Worm (Caenorhabditis elegans) whole organism, mixed stage, embryonic: ENCODE data around the gene ugt-55.

Experiments used
- M03D4.4 ChIP-seq: sonication (generic microtip); optimal IDR thresholded peaks from 2 replicates; lab custom pipeline; 2017; ENCODE audit warnings: mild to moderate bottlenecking, missing genetic modification characterization, missing compliant biosample characterization
- bed-3 ChIP-seq: fragments of 200-800 bp; sonication (Bioruptor generic); optimal IDR thresholded peaks from 3 replicates; lab custom pipeline; 2018; ENCODE audit warnings: mild to moderate bottlenecking, missing genetic modification characterization, moderate library complexity, missing compliant biosample characterization
- blmp-1 ChIP-seq: fragments of 150-350 bp; optimal IDR thresholded peaks from 2 replicates; lab custom pipeline; 2014; ENCODE audit warnings: missing biosample characterization, missing genetic modification characterization
- ceh-39 ChIP-seq: fragments of 150-350 bp; optimal IDR thresholded peaks from 2 replicates; lab custom pipeline; 2014; ENCODE audit warnings: missing biosample characterization, missing genetic modification characterization
- ceh-43 ChIP-seq: fragments of 200-800 bp; sonication (Bioruptor generic); optimal IDR thresholded peaks from 2 replicates; lab custom pipeline; 2018; ENCODE audit warnings: mild to moderate bottlenecking, missing genetic modification characterization, moderate library complexity, missing compliant biosample characterization
- ces-1 ChIP-seq: fragments of 150-350 bp; optimal IDR thresholded peaks from 2 replicates; lab custom pipeline; 2014; ENCODE audit warnings: missing biosample characterization, missing genetic modification reagents, missing genetic modification characterization
- cnd-1 ChIP-seq: fragments of 200-800 bp; sonication (Bioruptor generic); optimal IDR thresholded peaks from 2 replicates; lab custom pipeline; 2018; ENCODE audit warnings: mild to moderate bottlenecking, missing genetic modification characterization, missing compliant biosample characterization
- elt-1 ChIP-seq: sonication (generic microtip); optimal IDR thresholded peaks from 2 replicates; lab custom pipeline; 2017; ENCODE audit warnings: missing genetic modification characterization, mild to moderate bottlenecking, missing compliant biosample characterization, antibody characterized with exemption, moderate library complexity, borderline replicate concordance; ENCODE audit not compliant: insufficient read depth
- elt-3 ChIP-seq: fragments of 150-350 bp; optimal IDR thresholded peaks from 2 replicates; lab custom pipeline; 2014; ENCODE audit warnings: missing biosample characterization, missing genetic modification characterization
- flh-1 ChIP-seq: fragments of 200-800 bp; sonication (Bioruptor generic); optimal IDR thresholded peaks from 2 replicates; lab custom pipeline; 2018; ENCODE audit warnings: mild to moderate bottlenecking, missing genetic modification characterization, moderate library complexity, missing compliant biosample characterization
- ham-2 ChIP-seq: fragments of 200-800 bp; sonication (Bioruptor generic); optimal IDR thresholded peaks from 2 replicates; lab custom pipeline; 2018; ENCODE audit warnings: mild to moderate bottlenecking, missing genetic modification characterization, missing compliant biosample characterization
- hlh-1 ChIP-seq: fragments of 150-350 bp; optimal IDR thresholded peaks from 2 replicates; lab custom pipeline; 2014; ENCODE audit warnings: missing biosample characterization, missing genetic modification reagents, missing genetic modification characterization
- lin-13 ChIP-seq: fragments of 150-350 bp; optimal IDR thresholded peaks from 2 replicates; lab custom pipeline; 2014; ENCODE audit warnings: missing biosample characterization, missing genetic modification characterization
- lin-32 ChIP-seq: fragments of 200-800 bp; sonication (Bioruptor generic); optimal IDR thresholded peaks from 2 replicates; lab custom pipeline; 2018; ENCODE audit warnings: mild to moderate bottlenecking, missing genetic modification characterization, missing compliant biosample characterization
- lsy-2 ChIP-seq: fragments of 150-350 bp; optimal IDR thresholded peaks from 2 replicates; lab custom pipeline; 2014; ENCODE audit warnings: missing biosample characterization, missing genetic modification characterization
- mab-5 ChIP-seq: fragments of 150-350 bp; optimal IDR thresholded peaks from 2 replicates; lab custom pipeline; 2014; ENCODE audit warnings: missing biosample characterization, missing genetic modification characterization
- mep-1 ChIP-seq: fragments of 150-350 bp; optimal IDR thresholded peaks from 2 replicates; lab custom pipeline; 2017; ENCODE audit warnings: missing biosample characterization, missing genetic modification reagents, missing genetic modification characterization, inconsistent platforms
- nhr-12 ChIP-seq: fragments of 150-350 bp; optimal IDR thresholded peaks from 2 replicates; lab custom pipeline; 2014; ENCODE audit warnings: missing biosample characterization, missing genetic modification characterization
- nhr-2 ChIP-seq: fragments of 150-350 bp; optimal IDR thresholded peaks from 2 replicates; lab custom pipeline; 2014; ENCODE audit warnings: missing biosample characterization, missing genetic modification characterization
- nhr-237 ChIP-seq: fragments of 150-350 bp; optimal IDR thresholded peaks from 2 replicates; lab custom pipeline; 2014; ENCODE audit warnings: missing biosample characterization, missing genetic modification characterization
- nhr-28 ChIP-seq: fragments of 150-350 bp; optimal IDR thresholded peaks from 2 replicates; lab custom pipeline; 2014; ENCODE audit warnings: missing biosample characterization, missing genetic modification characterization
- nhr-76 ChIP-seq: sonication (generic microtip); optimal IDR thresholded peaks from 2 replicates; lab custom pipeline; 2017; ENCODE audit warnings: missing biosample characterization, missing genetic modification characterization
- pha-4 ChIP-seq: fragments of 150-350 bp; optimal IDR thresholded peaks from 2 replicates; lab custom pipeline; 2018; ENCODE audit warnings: missing biosample characterization, missing genetic modification reagents, missing genetic modification characterization
- sem-2 ChIP-seq: fragments of 200-800 bp; sonication (Bioruptor generic); optimal IDR thresholded peaks from 2 replicates; lab custom pipeline; 2018; ENCODE audit warnings: mild to moderate bottlenecking, missing genetic modification characterization, missing compliant biosample characterization
- snpc-4 ChIP-seq: fragments of 150-350 bp; optimal IDR thresholded peaks from 2 replicates; lab custom pipeline; 2014; ENCODE audit warnings: missing biosample characterization, missing genetic modification characterization
- sptf-1 ChIP-seq: sonication (generic microtip); optimal IDR thresholded peaks from 2 replicates; lab custom pipeline; 2017; ENCODE audit warnings: mild to moderate bottlenecking, missing genetic modification characterization, moderate library complexity, missing compliant biosample characterization
- tbx-8 ChIP-seq: fragments of 200-800 bp; sonication (Bioruptor generic); optimal IDR thresholded peaks from 2 replicates; lab custom pipeline; 2018; ENCODE audit warnings: mild to moderate bottlenecking, missing genetic modification characterization, moderate library complexity, missing compliant biosample characterization
- unc-120 ChIP-seq: sonication (generic microtip); optimal IDR thresholded peaks from 2 replicates; lab custom pipeline; 2017; ENCODE audit warnings: missing genetic modification characterization, missing compliant biosample characterization; ENCODE audit not compliant: poor library complexity, severe bottlenecking
- unc-39 ChIP-seq: fragments of 150-350 bp; optimal IDR thresholded peaks from 2 replicates; lab custom pipeline; 2014; ENCODE audit warnings: missing biosample characterization, missing genetic modification characterization
- unc-62 ChIP-seq: fragments of 150-350 bp; optimal IDR thresholded peaks from 2 replicates; lab custom pipeline; 2014; ENCODE audit warnings: missing biosample characterization, missing genetic modification reagents, missing genetic modification characterization
- zip-8 ChIP-seq: fragments of 150-350 bp; optimal IDR thresholded peaks from 2 replicates; lab custom pipeline; 2014; ENCODE audit warnings: missing biosample characterization, missing genetic modification characterization
- ztf-11 ChIP-seq: fragments of 150-350 bp; optimal IDR thresholded peaks from 2 replicates; lab custom pipeline; 2014; ENCODE audit warnings: missing biosample characterization, missing genetic modification characterization

Gene ugt-55

ce11 chrV:12258922-12259321 is 2.4 kb downstream of the ugt-55 start, which contains the start of gene ugt-56:
Gene ugt-56, plus strand, starts transcription at chrV:12258982.
- TF ChIP-seq ceh-39 (tag; lab: Kevin White, UChicago) (no peak), sem-2 (GFP tag; lab: Kevin White, UChicago) (no peak), elt-3 (tag; lab: Kevin White, UChicago) (no peak), nhr-2 (tag; lab: Kevin White, UChicago) (no peak), lin-13 (tag; lab: Kevin White, UChicago) (no peak), unc-120 (no peak), lin-32 (GFP tag; lab: Kevin White, UChicago) (no peak), snpc-4 (tag; lab: Kevin White, UChicago) (no peak), flh-1 (GFP tag; lab: Kevin White, UChicago) (no peak), ces-1 (no peak), nhr-12 (tag; lab: Kevin White, UChicago) (no peak), elt-1 (tag; lab: Kevin White, UChicago) (no peak), lsy-2 (tag; lab: Kevin White, UChicago) (no peak), hlh-1 (tag; lab: Kevin White, UChicago) (no peak), ceh-43 (GFP tag; lab: Kevin White, UChicago) (no peak), bed-3 (GFP tag; lab: Kevin White, UChicago) (no peak), cnd-1 (tag; lab: Kevin White, UChicago) (no peak), ham-2 (GFP tag; lab: Kevin White, UChicago) (no peak), pha-4 (tag; lab: Kevin White, UChicago) (no peak), unc-39 (tag; lab: Kevin White, UChicago) (no peak)

- TF ChIP-seq mab-5 (tag; lab: Kevin White, UChicago) (no peak), snpc-4 (tag; lab: Kevin White, UChicago) (no peak), sptf-1 (tag; lab: Kevin White, UChicago) (no peak), mep-1 (tag; lab: Kevin White, UChicago) (no peak), bed-3 (GFP tag; lab: Kevin White, UChicago) (no peak), nhr-76 (tag; lab: Kevin White, UChicago) (no peak), ceh-39 (tag; lab: Kevin White, UChicago) (no peak), unc-39 (tag; lab: Kevin White, UChicago) (no peak), blmp-1 (tag; lab: Kevin White, UChicago) (no peak), ces-1 (no peak), nhr-12 (tag; lab: Kevin White, UChicago) (no peak), nhr-237 (no peak), unc-120 (no peak), M03D4.4 (tag; lab: Kevin White, UChicago) (no peak)
These were observed 4.9 kb downstream of the ugt-55 start, which contains the start of gene tbb-6 for ce11 chrV:12261377-12261776. Gene tbb-6, plus strand, starts transcription at chrV:12261531.

ce11 chrV:12263723-12264122 is 7.2 kb downstream of the ugt-55 start, which contains the start of gene ssp-35:
Gene ssp-35, minus strand, starts transcription at chrV:12263823.
- TF ChIP-seq ceh-43 (GFP tag; lab: Kevin White, UChicago), result no peak
- TF ChIP-seq nhr-76 (tag; lab: Kevin White, UChicago), result no peak
- TF ChIP-seq ham-2 (GFP tag; lab: Kevin White, UChicago), result no peak
- TF ChIP-seq M03D4.4 (tag; lab: Kevin White, UChicago), result no peak
- TF ChIP-seq lin-32 (GFP tag; lab: Kevin White, UChicago), result no peak
- no peak for TF ChIP-seq mab-5 (tag; lab: Kevin White, UChicago)
- TF ChIP-seq nhr-28 (tag; lab: Kevin White, UChicago), result no peak
- TF ChIP-seq snpc-4 (tag; lab: Kevin White, UChicago), result no peak
- TF ChIP-seq zip-8, result no peak
- TF ChIP-seq, all 35 proteins: peak for 0

- no peak for TF ChIP-seq blmp-1 (tag; lab: Kevin White, UChicago)
- TF ChIP-seq lsy-2 (tag; lab: Kevin White, UChicago), result no peak
- no peak for TF ChIP-seq snpc-4 (tag; lab: Kevin White, UChicago)
- TF ChIP-seq unc-39 (tag; lab: Kevin White, UChicago), result no peak
- TF ChIP-seq tbx-8, result no peak
- no peak for TF ChIP-seq unc-120
- no peak for TF ChIP-seq nhr-12 (tag; lab: Kevin White, UChicago)
These were observed 12.8 kb downstream of the ugt-55 start, which contains the start of gene twk-24 for ce11 chrV:12269272-12269767. Gene twk-24, minus strand, starts transcription at chrV:12269322.

- TF ChIP-seq ces-1, result no peak
- TF ChIP-seq elt-1 (tag; lab: Kevin White, UChicago), result no peak
- TF ChIP-seq mep-1 (tag; lab: Kevin White, UChicago), result no peak
- TF ChIP-seq nhr-12 (tag; lab: Kevin White, UChicago), result no peak
- TF ChIP-seq tbx-8, result no peak
- TF ChIP-seq ceh-43 (GFP tag; lab: Kevin White, UChicago), result no peak
- no peak for TF ChIP-seq cnd-1 (tag; lab: Kevin White, UChicago)
- no peak for TF ChIP-seq lin-13 (tag; lab: Kevin White, UChicago)
- TF ChIP-seq unc-120, result no peak
- TF ChIP-seq blmp-1 (tag; lab: Kevin White, UChicago), result no peak
- TF ChIP-seq unc-39 (tag; lab: Kevin White, UChicago), result no peak
- TF ChIP-seq mab-5 (tag; lab: Kevin White, UChicago), result no peak
- TF ChIP-seq pha-4 (tag; lab: Kevin White, UChicago), result no peak
- TF ChIP-seq nhr-2 (tag; lab: Kevin White, UChicago), result no peak
- TF ChIP-seq nhr-28 (tag; lab: Kevin White, UChicago), result no peak
- no peak for TF ChIP-seq ceh-39 (tag; lab: Kevin White, UChicago)
- TF ChIP-seq ztf-11 (tag; lab: Kevin White, UChicago), result no peak
- TF ChIP-seq unc-62, result no peak
These were observed 15.0 kb downstream of the ugt-55 start, which contains the start of the genes tsfm-1 and capg-2 for ce11 chrV:12271495-12271894. Gene tsfm-1, minus strand, starts transcription at chrV:12271551. Gene capg-2, plus strand, starts transcription at chrV:12271873.
